Worm (Caenorhabditis elegans): Measurements from ENCODE around the gene fbxb-82.

DNA sequence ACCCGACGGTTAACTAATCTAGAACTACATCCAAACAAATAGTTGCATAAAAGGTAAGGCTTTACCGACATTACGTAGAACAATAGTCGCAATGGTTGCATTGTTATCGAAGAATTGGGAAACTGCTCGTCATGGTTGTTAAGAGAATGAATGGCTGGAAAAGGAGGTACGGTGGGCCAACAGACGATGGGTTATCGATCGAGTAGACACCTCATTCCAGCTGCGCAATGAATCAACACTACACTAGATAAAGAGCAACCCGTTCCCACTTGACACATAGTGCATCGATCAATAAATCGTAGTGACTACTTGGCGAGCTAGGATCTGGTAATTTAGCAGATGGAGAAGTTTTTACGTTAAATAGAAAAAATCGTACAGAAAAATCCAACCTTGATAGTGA lies 2.1 kb upstream of the fbxb-82 start, which contains the start of the genes T17A3.12 and fbxb-83:
- TF ChIP-seq him-1 (tag; optimal IDR thresholded peaks at IDR 0.05) (no peak), dao-5 (tag; optimal IDR thresholded peaks at IDR 0.05) (no peak)

All from whole organism, L4/young adult.